Worm (Caenorhabditis elegans): ENCODE results near the gene pas-1.

DNA sequence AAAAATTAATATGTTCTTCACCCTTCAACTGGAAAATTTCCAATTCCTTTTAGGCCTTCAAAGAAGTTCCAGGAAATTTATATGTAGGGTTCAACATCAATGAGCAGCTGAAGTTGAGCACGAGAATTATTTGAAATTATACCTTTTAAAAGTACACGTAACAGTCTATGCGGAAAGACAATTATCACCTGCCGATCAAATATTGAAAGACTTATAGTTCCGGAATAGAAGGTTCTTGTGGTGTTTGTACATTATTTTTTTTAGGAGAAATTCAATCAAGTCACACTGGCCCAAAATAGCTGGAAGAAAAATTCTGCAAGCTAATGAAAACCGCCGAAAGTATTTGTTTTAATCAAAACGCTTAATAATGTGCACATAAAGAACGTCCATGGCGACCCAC lies 42.2 kb downstream of the pas-1 start:
- no peak for TF ChIP-seq elt-1 (tag; optimal IDR thresholded peaks at IDR 0.05)
- TF ChIP-seq fos-1 (tag; optimal IDR thresholded peaks at IDR 0.05): no peak
- TF ChIP-seq ceh-28 (tag; optimal IDR thresholded peaks at IDR 0.05): no peak
- TF ChIP-seq ZK546.5 (tag; optimal IDR thresholded peaks at IDR 0.05): no peak
- no peak for TF ChIP-seq hmg-11 (tag; optimal IDR thresholded peaks at IDR 0.05)
- no peak for TF ChIP-seq nhr-28 (tag; optimal IDR thresholded peaks at IDR 0.05)
- TF ChIP-seq ztf-11 (tag; optimal IDR thresholded peaks at IDR 0.05): no peak

All from whole organism, L3 larva.